Worm (Caenorhabditis elegans) whole organism, L4 larva: ENCODE data around the gene daam-1.

Source experiments
- T20F7.1 ChIP-seq: fragments of 200-800 bp; sonication (Bioruptor generic); optimal IDR thresholded peaks from 2 replicates; lab custom pipeline; 2018; ENCODE audit warnings: mild to moderate bottlenecking, missing genetic modification characterization, missing compliant biosample characterization
- daf-19 ChIP-seq: fragments of 200-800 bp; sonication (Bioruptor generic); conservative IDR thresholded peaks from 2 replicates; pipeline ENCODE4 v1.3.6; 2022; ENCODE audit warnings: missing genetic modification characterization, missing compliant biosample characterization
- dmd-6 ChIP-seq: fragments of 200-800 bp; sonication (Bioruptor generic); IDR thresholded peaks from 2 replicates; pipeline ENCODE4 v1.3.6; 2022; ENCODE audit warnings: missing genetic modification reagents, missing genetic modification characterization, missing compliant biosample characterization
- egl-27 ChIP-seq: sonication (generic microtip); optimal IDR thresholded peaks from 3 replicates; lab custom pipeline; 2017; ENCODE audit warnings: missing biosample characterization, missing genetic modification reagents, missing genetic modification characterization
- egl-43 ChIP-seq: fragments of 200-800 bp; sonication (Bioruptor generic); IDR thresholded peaks from 2 replicates; pipeline ENCODE4 v1.3.6; 2022; ENCODE audit warnings: missing genetic modification reagents, missing genetic modification characterization, missing compliant biosample characterization
- hlh-11 ChIP-seq: fragments of 200-800 bp; sonication (Bioruptor generic); optimal IDR thresholded peaks from 2 replicates; lab custom pipeline; 2018; ENCODE audit warnings: mild to moderate bottlenecking, missing genetic modification characterization, missing compliant biosample characterization
- jun-1 ChIP-seq: fragments of 150-350 bp; optimal IDR thresholded peaks from 2 replicates; lab custom pipeline; 2014; ENCODE audit warnings: missing biosample characterization, missing genetic modification reagents, missing genetic modification characterization
- lin-15B ChIP-seq: fragments of 150-350 bp; sonication (generic microtip); optimal IDR thresholded peaks from 3 replicates; lab custom pipeline; 2014; ENCODE audit warnings: missing biosample characterization, missing genetic modification characterization
- nhr-111 ChIP-seq: fragments of 200-800 bp; sonication (Bioruptor generic); optimal IDR thresholded peaks from 2 replicates; lab custom pipeline; 2018; ENCODE audit warnings: mild to moderate bottlenecking, missing genetic modification characterization, missing compliant biosample characterization
- pqm-1 ChIP-seq: sonication (generic microtip); optimal IDR thresholded peaks from 2 replicates; lab custom pipeline; 2017; ENCODE audit warnings: missing biosample characterization, missing genetic modification characterization
- skn-1 ChIP-seq: fragments of 150-350 bp; optimal IDR thresholded peaks from 2 replicates; lab custom pipeline; 2014; ENCODE audit warnings: missing biosample characterization, missing genetic modification characterization
- snpc-4 ChIP-seq: fragments of 150-350 bp; optimal IDR thresholded peaks from 2 replicates; lab custom pipeline; 2014; ENCODE audit warnings: missing biosample characterization, missing genetic modification characterization

- TF ChIP-seq egl-27 (no peak), daf-19 (no peak), skn-1 (tag; lab: Kevin White, UChicago) (no peak), snpc-4 (no peak), pqm-1 (tag; lab: Kevin White, UChicago) (no peak), jun-1 (no peak), nhr-111 (no peak), T20F7.1 (GFP tag; lab: Kevin White, UChicago) (no peak), lin-15B (tag; lab: Kevin White, UChicago) (no peak), hlh-11 (no peak), dmd-6 (no peak), egl-43 (GFP tag; lab: Robert Waterston, UW) (no peak)
These were observed 35.0 kb downstream of the daam-1 start, which contains the start of gene B0348.1 for ce11 chrV:48622-49021.
